Fruit fly (Drosophila melanogaster) whole organism, embryonic: ENCODE measurements around the gene CG32483.
A peak's percentile ranks its signal among the peaks of the same experiment; 100 is the strongest.

Source experiments
- Atf6 ChIP-seq: fragments of 200-800 bp; sonication (Bioruptor generic); IDR thresholded peaks from 2 replicates; pipeline ENCODE4 v1.3.6; 2022; ENCODE audit warnings: missing biosample characterization, missing genetic modification characterization
- BEAF-32 ChIP-seq: fragments of 200-800 bp; sonication (Bioruptor generic); optimal IDR thresholded peaks from 3 replicates; lab custom pipeline; 2017; ENCODE audit warnings: missing biosample characterization, missing genetic modification characterization, mild to moderate bottlenecking, moderate library complexity, missing genetic modification reagents
- CG10267 ChIP-seq: fragments of 200-800 bp; sonication (Bioruptor generic); optimal IDR thresholded peaks from 2 replicates; lab custom pipeline; 2018; ENCODE audit warnings: missing biosample characterization, mild to moderate bottlenecking, missing genetic modification characterization, moderate library complexity
- CG10959 ChIP-seq: fragments of 200-800 bp; sonication (Bioruptor generic); IDR thresholded peaks from 2 replicates; pipeline ENCODE4 v1.3.6; 2022; ENCODE audit warnings: missing biosample characterization, missing genetic modification characterization
- CG14014 ChIP-seq: fragments of 200-800 bp; sonication (Bioruptor generic); IDR thresholded peaks from 2 replicates; pipeline ENCODE4 v1.3.6; 2022; ENCODE audit warnings: missing biosample characterization, missing genetic modification characterization
- CG14050 ChIP-seq: fragments of 200-800 bp; sonication (Bioruptor generic); IDR thresholded peaks from 3 replicates; pipeline ENCODE4 v1.3.6; 2022; ENCODE audit warnings: missing biosample characterization, missing genetic modification characterization
- CG15696 ChIP-seq: fragments of 200-800 bp; sonication (Bioruptor generic); optimal IDR thresholded peaks from 2 replicates; lab custom pipeline; 2019; ENCODE audit warnings: missing biosample characterization, mild to moderate bottlenecking, missing genetic modification characterization, moderate library complexity
- CG18764 ChIP-seq: fragments of 200-800 bp; sonication (Bioruptor generic); optimal IDR thresholded peaks from 3 replicates; lab custom pipeline; 2016; ENCODE audit warnings: missing biosample characterization, missing genetic modification characterization
- CG2202 ChIP-seq: fragments of 200-800 bp; sonication (Bioruptor generic); optimal IDR thresholded peaks from 2 replicates; lab custom pipeline; 2018; ENCODE audit warnings: missing biosample characterization, mild to moderate bottlenecking, missing genetic modification characterization
- CG31365 ChIP-seq: fragments of 200-800 bp; sonication (Bioruptor generic); optimal IDR thresholded peaks from 2 replicates; lab custom pipeline; 2018; ENCODE audit warnings: missing biosample characterization, mild to moderate bottlenecking, missing genetic modification characterization
- CG4707 ChIP-seq: fragments of 200-800 bp; sonication (Bioruptor generic); optimal IDR thresholded peaks from 2 replicates; lab custom pipeline; 2018; ENCODE audit warnings: missing biosample characterization, mild to moderate bottlenecking, missing genetic modification characterization, moderate library complexity
- CG6272 ChIP-seq: fragments of 200-800 bp; sonication (Bioruptor generic); IDR thresholded peaks from 2 replicates; pipeline ENCODE4 v1.3.6; 2022; ENCODE audit warnings: missing biosample characterization, missing genetic modification characterization
- CG6813 ChIP-seq: fragments of 200-800 bp; sonication (Bioruptor generic); optimal IDR thresholded peaks from 2 replicates; lab custom pipeline; 2017; ENCODE audit warnings: missing biosample characterization, missing genetic modification characterization, mild to moderate bottlenecking, moderate library complexity, missing genetic modification reagents
- CG7271 ChIP-seq: fragments of 200-800 bp; sonication (Bioruptor generic); optimal IDR thresholded peaks from 2 replicates; lab custom pipeline; 2018; ENCODE audit warnings: missing biosample characterization, mild to moderate bottlenecking, missing genetic modification characterization, moderate library complexity
- CG7372 ChIP-seq: fragments of 200-800 bp; sonication (Bioruptor generic); IDR thresholded peaks from 2 replicates; pipeline ENCODE4 v1.3.6; 2022; ENCODE audit warnings: missing biosample characterization, missing genetic modification characterization
- CG8359 ChIP-seq: fragments of 200-800 bp; sonication (Bioruptor generic); optimal IDR thresholded peaks from 2 replicates; lab custom pipeline; 2017; ENCODE audit warnings: missing biosample characterization, mild to moderate bottlenecking, missing genetic modification characterization, borderline replicate concordance
- CG8478 ChIP-seq: fragments of >200 bp; optimal IDR thresholded peaks from 2 replicates; lab custom pipeline; 2018
- Doc3 ChIP-seq: fragments of 200-800 bp; sonication (Bioruptor generic); IDR thresholded peaks from 3 replicates; pipeline ENCODE4 v1.3.6; 2022; ENCODE audit warnings: missing biosample characterization, missing genetic modification characterization; ENCODE audit not compliant: partially characterized antibody
- GATAe ChIP-seq: fragments of 200-800 bp; sonication (Bioruptor generic); conservative IDR thresholded peaks from 2 replicates; pipeline ENCODE4 v1.3.6; 2022; ENCODE audit warnings: missing biosample characterization, missing genetic modification characterization
- HmgZ ChIP-seq: fragments of 200-800 bp; sonication (Bioruptor generic); optimal IDR thresholded peaks from 2 replicates; lab custom pipeline; 2018; ENCODE audit warnings: missing biosample characterization, mild to moderate bottlenecking, missing genetic modification characterization
- Hr78 ChIP-seq, 2 experiments: fragments of 200-800 bp in 1 of 2; fragments of >200 bp in 1 of 2; sonication (Bioruptor generic) in 1 of 2; optimal IDR thresholded peaks; 2 replicates each; lab custom pipeline; 2017 to 2019; ENCODE audit warnings: missing biosample characterization in 2 of 2, missing genetic modification characterization in 2 of 2, mild to moderate bottlenecking in 1 of 2, moderate library complexity in 1 of 2
- MTF-1 ChIP-seq: fragments of 200-800 bp; sonication (Bioruptor generic); optimal IDR thresholded peaks from 2 replicates; lab custom pipeline; 2018; ENCODE audit warnings: missing biosample characterization, mild to moderate bottlenecking, missing genetic modification characterization, borderline replicate concordance
- Poxn ChIP-seq: fragments of 200-800 bp; sonication (Bioruptor generic); IDR thresholded peaks from 2 replicates; pipeline ENCODE4 v1.3.6; 2022; ENCODE audit warnings: missing biosample characterization, missing genetic modification characterization
- Rx ChIP-seq: fragments of 200-800 bp; sonication (Bioruptor generic); IDR thresholded peaks from 2 replicates; pipeline ENCODE4 v1.3.6; 2022; ENCODE audit warnings: missing biosample characterization, missing genetic modification characterization
- Sin3A ChIP-seq: fragments of >200 bp; optimal IDR thresholded peaks from 2 replicates; lab custom pipeline; 2018
- Ssrp ChIP-seq: fragments of 200-800 bp; sonication (Bioruptor generic); optimal IDR thresholded peaks from 2 replicates; lab custom pipeline; 2018; ENCODE audit warnings: missing biosample characterization, mild to moderate bottlenecking, missing genetic modification characterization, moderate library complexity
- Usf ChIP-seq: fragments of 200-800 bp; sonication (Bioruptor generic); optimal IDR thresholded peaks from 2 replicates; lab custom pipeline; 2017; ENCODE audit warnings: missing genotype, missing biosample characterization, missing genetic modification characterization
- aop ChIP-seq: fragments of 200-800 bp; sonication (Bioruptor generic); IDR thresholded peaks from 2 replicates; pipeline ENCODE4 v1.3.6; 2022; ENCODE audit warnings: missing biosample characterization, missing genetic modification characterization
- bsh ChIP-seq, 2 experiments: fragments of 200-800 bp; sonication (Bioruptor generic); optimal IDR thresholded peaks; 2 replicates each; lab custom pipeline; 2017 to 2018; ENCODE audit warnings: mild to moderate bottlenecking in 2 of 2, missing biosample characterization in 2 of 2, missing genetic modification characterization in 2 of 2, moderate library complexity in 1 of 2
- btn ChIP-seq: fragments of 200-800 bp; sonication (Bioruptor generic); optimal IDR thresholded peaks from 2 replicates; lab custom pipeline; 2016; ENCODE audit warnings: missing biosample characterization, missing genetic modification characterization
- cas ChIP-seq: fragments of 200-800 bp; sonication (Bioruptor generic); IDR thresholded peaks from 2 replicates; pipeline ENCODE4 v1.3.6; 2022; ENCODE audit warnings: missing biosample characterization, missing genetic modification characterization
- dmrt99B ChIP-seq: fragments of 200-800 bp; sonication (Bioruptor generic); optimal IDR thresholded peaks from 2 replicates; lab custom pipeline; 2018; ENCODE audit warnings: missing biosample characterization, mild to moderate bottlenecking, missing genetic modification characterization, moderate library complexity
- fd3F ChIP-seq: fragments of 200-800 bp; sonication (Bioruptor generic); optimal IDR thresholded peaks from 2 replicates; lab custom pipeline; 2018; ENCODE audit warnings: missing biosample characterization, mild to moderate bottlenecking, missing genetic modification characterization, moderate library complexity
- ftz-f1 ChIP-seq: fragments of 200-800 bp; sonication (Bioruptor generic); optimal IDR thresholded peaks from 2 replicates; lab custom pipeline; 2016; ENCODE audit warnings: missing biosample characterization, missing genetic modification characterization
- gcm ChIP-seq: fragments of 200-800 bp; sonication (Bioruptor generic); optimal IDR thresholded peaks from 2 replicates; lab custom pipeline; 2019; ENCODE audit warnings: missing biosample characterization, mild to moderate bottlenecking, missing genetic modification characterization, moderate library complexity
- gem ChIP-seq: fragments of 200-800 bp; sonication (Bioruptor generic); optimal IDR thresholded peaks from 2 replicates; lab custom pipeline; 2019; ENCODE audit warnings: missing biosample characterization, mild to moderate bottlenecking, missing genetic modification characterization, moderate library complexity
- grau ChIP-seq: fragments of 200-800 bp; optimal IDR thresholded peaks from 3 replicates; lab custom pipeline; 2019; ENCODE audit warnings: missing biosample characterization, mild to moderate bottlenecking, missing genetic modification characterization, moderate library complexity
- hbn ChIP-seq: fragments of 200-800 bp; sonication (Bioruptor generic); IDR thresholded peaks from 2 replicates; pipeline ENCODE4 v1.3.6; 2022; ENCODE audit warnings: missing biosample characterization, missing genetic modification characterization; ENCODE audit not compliant: partially characterized antibody
- jigr1 ChIP-seq: fragments of 200-800 bp; sonication (Bioruptor generic); IDR thresholded peaks from 3 replicates; pipeline ENCODE4 v1.3.6; 2022; ENCODE audit warnings: missing biosample characterization, missing genetic modification characterization
- knrl ChIP-seq: fragments of 200-800 bp; sonication (Bioruptor generic); IDR thresholded peaks from 3 replicates; pipeline ENCODE4 v1.3.6; 2022; ENCODE audit warnings: missing biosample characterization, missing genetic modification characterization; ENCODE audit not compliant: partially characterized antibody
- lilli ChIP-seq: fragments of 200-800 bp; sonication (Bioruptor generic); optimal IDR thresholded peaks from 3 replicates; lab custom pipeline; 2016; ENCODE audit warnings: missing biosample characterization, missing genetic modification characterization
- lmd ChIP-seq: fragments of 200-800 bp; sonication (Bioruptor generic); IDR thresholded peaks from 2 replicates; pipeline ENCODE4 v1.3.6; 2022; ENCODE audit warnings: missing biosample characterization, missing genetic modification characterization
- mirr ChIP-seq: fragments of 200-800 bp; sonication (Bioruptor generic); optimal IDR thresholded peaks from 3 replicates; lab custom pipeline; 2018; ENCODE audit warnings: missing biosample characterization, mild to moderate bottlenecking, missing genetic modification characterization
- nerfin-2 ChIP-seq: fragments of 200-800 bp; sonication (Bioruptor generic); IDR thresholded peaks from 2 replicates; pipeline ENCODE4 v1.3.6; 2022; ENCODE audit warnings: missing biosample characterization, missing genetic modification characterization; ENCODE audit not compliant: partially characterized antibody
- nmo ChIP-seq: fragments of 200-800 bp; sonication (Bioruptor generic); optimal IDR thresholded peaks from 2 replicates; lab custom pipeline; 2018; ENCODE audit warnings: missing biosample characterization, mild to moderate bottlenecking, missing genetic modification characterization, moderate library complexity
- nom ChIP-seq: fragments of 200-800 bp; sonication (Bioruptor generic); optimal IDR thresholded peaks from 2 replicates; lab custom pipeline; 2017; ENCODE audit warnings: missing biosample characterization, missing genetic modification characterization, mild to moderate bottlenecking, moderate library complexity, missing genetic modification reagents
- odd ChIP-seq: fragments of 200-800 bp; sonication (Bioruptor generic); optimal IDR thresholded peaks from 2 replicates; lab custom pipeline; 2017; ENCODE audit warnings: missing biosample characterization, mild to moderate bottlenecking, missing genetic modification characterization
- ranshi ChIP-seq: fragments of 200-800 bp; sonication (Bioruptor generic); IDR thresholded peaks from 2 replicates; pipeline ENCODE4 v1.3.6; 2022; ENCODE audit warnings: missing biosample characterization, missing genetic modification characterization
- seq ChIP-seq: fragments of 200-800 bp; sonication (Bioruptor generic); IDR thresholded peaks from 2 replicates; pipeline ENCODE4 v1.3.6; 2022; ENCODE audit warnings: missing biosample characterization, missing genetic modification characterization
- stwl ChIP-seq: fragments of 200-800 bp; sonication (Bioruptor generic); optimal IDR thresholded peaks from 3 replicates; lab custom pipeline; 2018; ENCODE audit warnings: missing biosample characterization, mild to moderate bottlenecking, missing genetic modification characterization, moderate library complexity
- zfh1 ChIP-seq: fragments of 200-800 bp; sonication (Bioruptor generic); IDR thresholded peaks from 3 replicates; pipeline ENCODE4 v1.3.6; 2022; ENCODE audit warnings: missing biosample characterization, missing genetic modification characterization

The CG32483 gene

dm6 chr3L:685441-685804 is 4.5 kb downstream of the CG32483 start, which contains the start of gene ebd1 (continued):
- TF ChIP-seq lilli (GFP tag; lab: Kevin White, UChicago) (no peak), GATAe (GFP tag; lab: Robert Waterston, UW) (0 out of 2 replicates have a peak, but pooled peaks have one; percentile 7), CG2202 (no peak), MTF-1 (GFP tag; lab: Kevin White, UChicago) (no peak), Doc3 (GFP tag; lab: Robert Waterston, UW) (no peak), knrl (GFP tag; lab: Robert Waterston, UW) (no peak; the same call in 2 of the 3 replicates), BEAF-32 (GFP tag; lab: Kevin White, UChicago) (no peak), stwl (tag; lab: Kevin White, UChicago) (peak; percentile 71), jigr1 (GFP tag; lab: Robert Waterston, UW) (no peak), CG10959 (no peak), CG6272 (GFP tag; lab: Robert Waterston, UW) (no peak), odd (peak; percentile 47), Rx (GFP tag; lab: Robert Waterston, UW) (no peak), bsh (GFP tag; optimal IDR thresholded peaks at IDR 0.05; lab: Kevin White, UChicago) (no peak), mirr (peak; percentile 6), lmd (GFP tag; lab: Robert Waterston, UW) (no peak), fd3F (GFP tag; lab: Kevin White, UChicago) (no peak), CG14014 (no peak), CG15696 (tag; lab: Kevin White, UChicago) (no peak), CG6813 (no peak), nmo (no peak), CG4707 (GFP tag; lab: Kevin White, UChicago) (peak; percentile 29), CG31365 (tag; lab: Kevin White, UChicago) (no peak), Poxn (no peak), seq (GFP tag; lab: Robert Waterston, UW) (no peak), Sin3A (lab: Kevin White, UChicago) (no peak), gem (no peak), CG7271 (tag; lab: Kevin White, UChicago) (no peak), aop (peak; percentile 34; the same call in 1 of the 2 replicates), ftz-f1 (GFP tag; lab: Kevin White, UChicago) (peak; percentile 43), Usf (GFP tag; lab: Kevin White, UChicago) (no peak), CG8359 (GFP tag; lab: Kevin White, UChicago) (no peak), nerfin-2 (GFP tag; lab: Robert Waterston, UW) (no peak), CG18764 (no peak), HmgZ (tag; lab: Kevin White, UChicago) (no peak), zfh1 (GFP tag; lab: Robert Waterston, UW) (no peak), btn (no peak), nom (peak; percentile 51), hbn (GFP tag; lab: Robert Waterston, UW) (no peak), Hr78 (GFP tag; optimal IDR thresholded peaks at IDR 0.05; lab: Kevin White, UChicago) (peak in 1 of 2 experiments; percentile 79), ranshi (GFP tag; lab: Robert Waterston, UW) (no peak), CG10267 (peak; percentile 27), gcm (peak; percentile 6), Atf6 (no peak), Ssrp (tag; lab: Kevin White, UChicago) (no peak), grau (tag; lab: Kevin White, UChicago) (no peak), cas (GFP tag; lab: Robert Waterston, UW) (no peak), dmrt99B (tag; lab: Kevin White, UChicago) (no peak), CG8478 (lab: Kevin White, UChicago) (peak; percentile 53), CG14050 (GFP tag; lab: Robert Waterston, UW) (no peak), CG7372 (GFP tag; lab: Robert Waterston, UW) (no peak)
